Fruit fly (Drosophila melanogaster) whole organism, embryonic: ENCODE measurements around the gene CG46270.

ENCODE experiments used
- Ada2b ChIP-seq: fragments of 200-800 bp; sonication (Bioruptor generic); IDR thresholded peaks from 2 replicates; pipeline ENCODE4 v1.3.6; 2022; ENCODE audit warnings: missing biosample characterization, missing genetic modification characterization
- Bgb ChIP-seq: fragments of 200-800 bp; sonication (Bioruptor generic); IDR thresholded peaks from 2 replicates; pipeline ENCODE4 v1.3.6; 2022; ENCODE audit warnings: missing biosample characterization, missing genetic modification characterization; ENCODE audit not compliant: partially characterized antibody
- CG10274 ChIP-seq: fragments of 200-800 bp; sonication (Bioruptor generic); optimal IDR thresholded peaks from 3 replicates; lab custom pipeline; 2017; ENCODE audit warnings: missing biosample characterization, mild to moderate bottlenecking, missing genetic modification characterization
- CG10543 ChIP-seq: fragments of 200-800 bp; sonication (Bioruptor generic); optimal IDR thresholded peaks from 3 replicates; lab custom pipeline; 2017; ENCODE audit warnings: missing biosample characterization, mild to moderate bottlenecking, missing genetic modification characterization, moderate library complexity
- CG12071 ChIP-seq: fragments of 200-800 bp; sonication (Bioruptor generic); optimal IDR thresholded peaks from 3 replicates; lab custom pipeline; 2018; ENCODE audit warnings: missing biosample characterization, mild to moderate bottlenecking, missing genetic modification characterization
- CG1233 ChIP-seq: fragments of 200-800 bp; sonication (Bioruptor generic); optimal IDR thresholded peaks from 4 replicates; lab custom pipeline; 2018; ENCODE audit warnings: missing biosample characterization, mild to moderate bottlenecking, missing genetic modification characterization
- CG15269 ChIP-seq: fragments of 200-800 bp; sonication (Bioruptor generic); optimal IDR thresholded peaks from 2 replicates; lab custom pipeline; 2018; ENCODE audit warnings: missing biosample characterization, mild to moderate bottlenecking, missing genetic modification characterization, moderate library complexity
- CG15479 ChIP-seq: fragments of 200-800 bp; sonication (Bioruptor generic); optimal IDR thresholded peaks from 3 replicates; lab custom pipeline; 2019; ENCODE audit warnings: missing biosample characterization, mild to moderate bottlenecking, missing genetic modification characterization, moderate library complexity
- CG16813 ChIP-seq: fragments of 200-800 bp; sonication (Bioruptor generic); IDR thresholded peaks from 3 replicates; pipeline ENCODE4 v1.3.6; 2022; ENCODE audit warnings: missing biosample characterization, missing genetic modification characterization; ENCODE audit not compliant: partially characterized antibody
- CG17328 ChIP-seq: fragments of 200-800 bp; sonication (Bioruptor generic); IDR thresholded peaks from 2 replicates; pipeline ENCODE4 v1.3.6; 2022; ENCODE audit warnings: missing biosample characterization, missing genetic modification characterization
- CG17359 ChIP-seq: fragments of 200-800 bp; sonication (Bioruptor generic); optimal IDR thresholded peaks from 3 replicates; lab custom pipeline; 2018; ENCODE audit warnings: missing biosample characterization, mild to moderate bottlenecking, missing genetic modification characterization, moderate library complexity
- CG17361 ChIP-seq: fragments of 200-800 bp; sonication (Bioruptor generic); IDR thresholded peaks from 3 replicates; pipeline ENCODE4 v1.3.6; 2022; ENCODE audit warnings: missing biosample characterization, missing genetic modification characterization
- CG17612 ChIP-seq: fragments of 200-800 bp; sonication (Bioruptor generic); IDR thresholded peaks from 2 replicates; pipeline ENCODE4 v1.3.6; 2022; ENCODE audit warnings: missing biosample characterization, missing genetic modification characterization
- CG31224 ChIP-seq: fragments of 200-800 bp; sonication (Bioruptor generic); IDR thresholded peaks from 2 replicates; pipeline ENCODE4 v1.3.6; 2022; ENCODE audit warnings: missing biosample characterization, missing genetic modification characterization
- CG3838 ChIP-seq: fragments of 200-800 bp; sonication (Bioruptor generic); optimal IDR thresholded peaks from 3 replicates; lab custom pipeline; 2016; ENCODE audit warnings: missing biosample characterization, missing genetic modification characterization
- CG3847 ChIP-seq: fragments of 200-800 bp; sonication (Bioruptor generic); IDR thresholded peaks from 2 replicates; pipeline ENCODE4 v1.3.6; 2022; ENCODE audit warnings: missing biosample characterization, missing genetic modification characterization
- CG4404 ChIP-seq: fragments of 200-800 bp; sonication (Bioruptor generic); IDR thresholded peaks from 2 replicates; pipeline ENCODE4 v1.3.6; 2022; ENCODE audit warnings: missing biosample characterization, missing genetic modification characterization
- CG4707 ChIP-seq: fragments of 200-800 bp; sonication (Bioruptor generic); optimal IDR thresholded peaks from 2 replicates; lab custom pipeline; 2018; ENCODE audit warnings: missing biosample characterization, mild to moderate bottlenecking, missing genetic modification characterization, moderate library complexity
- CG6791 ChIP-seq: fragments of 200-800 bp; sonication (Bioruptor generic); IDR thresholded peaks from 3 replicates; pipeline ENCODE4 v1.3.6; 2022; ENCODE audit warnings: missing biosample characterization, missing genetic modification characterization; ENCODE audit not compliant: partially characterized antibody
- CG8359 ChIP-seq: fragments of 200-800 bp; sonication (Bioruptor generic); optimal IDR thresholded peaks from 2 replicates; lab custom pipeline; 2017; ENCODE audit warnings: missing biosample characterization, mild to moderate bottlenecking, missing genetic modification characterization, borderline replicate concordance
- CTCF ChIP-seq: fragments of 200-800 bp; sonication (Bioruptor generic); optimal IDR thresholded peaks from 2 replicates; lab custom pipeline; 2017; ENCODE audit warnings: missing biosample characterization, mild to moderate bottlenecking, missing genetic modification characterization, moderate library complexity
- Dll ChIP-seq: fragments of 200-800 bp; sonication (Bioruptor generic); IDR thresholded peaks from 4 replicates; pipeline ENCODE4 v1.3.6; 2022; ENCODE audit warnings: missing biosample characterization, missing genetic modification characterization; ENCODE audit not compliant: partially characterized antibody
- HHEX ChIP-seq: fragments of 200-800 bp; sonication (Bioruptor generic); optimal IDR thresholded peaks from 3 replicates; lab custom pipeline; 2017; ENCODE audit warnings: missing biosample characterization, mild to moderate bottlenecking, missing genetic modification characterization, missing genetic modification reagents
- NfI ChIP-seq: fragments of 200-800 bp; sonication (Bioruptor generic); optimal IDR thresholded peaks from 3 replicates; lab custom pipeline; 2018; ENCODE audit warnings: missing biosample characterization, mild to moderate bottlenecking, missing genetic modification characterization, moderate library complexity
- Pdp1 ChIP-seq, 2 experiments: fragments of 200-800 bp; sonication (Bioruptor generic); optimal IDR thresholded peaks; 3 replicates each; lab custom pipeline; 2016; ENCODE audit warnings: missing biosample characterization in 2 of 2, missing genetic modification characterization in 2 of 2, mild to moderate bottlenecking in 1 of 2, moderate library complexity in 1 of 2
- Rfx ChIP-seq: fragments of 200-800 bp; sonication (Bioruptor generic); IDR thresholded peaks from 2 replicates; pipeline ENCODE4 v1.3.6; 2022; ENCODE audit warnings: missing biosample characterization, missing genetic modification characterization
- Sox102F ChIP-seq: fragments of 200-800 bp; sonication (Bioruptor generic); optimal IDR thresholded peaks from 2 replicates; lab custom pipeline; 2018; ENCODE audit warnings: missing biosample characterization, mild to moderate bottlenecking, missing genetic modification characterization, moderate library complexity
- Vsx1 ChIP-seq: fragments of 200-800 bp; sonication (Bioruptor generic); optimal IDR thresholded peaks from 2 replicates; lab custom pipeline; 2017; ENCODE audit warnings: missing biosample characterization, mild to moderate bottlenecking, missing genetic modification characterization, missing genetic modification reagents
- Xrp1 ChIP-seq: fragments of 200-800 bp; sonication (Bioruptor generic); IDR thresholded peaks from 2 replicates; pipeline ENCODE4 v1.3.6; 2022; ENCODE audit warnings: missing biosample characterization, missing genetic modification characterization
- abd-A ChIP-seq: fragments of 200-800 bp; sonication (Bioruptor generic); optimal IDR thresholded peaks from 3 replicates; lab custom pipeline; 2019; ENCODE audit warnings: missing biosample characterization, mild to moderate bottlenecking, missing genetic modification characterization, moderate library complexity
- ap ChIP-seq: fragments of 200-800 bp; sonication (Bioruptor generic); IDR thresholded peaks from 2 replicates; pipeline ENCODE4 v1.3.6; 2022; ENCODE audit warnings: missing biosample characterization, missing genetic modification characterization
- ash1 ChIP-seq: fragments of 200-800 bp; sonication (Bioruptor generic); optimal IDR thresholded peaks from 2 replicates; lab custom pipeline; 2018; ENCODE audit warnings: missing biosample characterization, mild to moderate bottlenecking, missing genetic modification characterization
- ato ChIP-seq: fragments of 200-800 bp; sonication (Bioruptor generic); IDR thresholded peaks from 2 replicates; pipeline ENCODE4 v1.3.6; 2022; ENCODE audit warnings: missing biosample characterization, missing genetic modification characterization; ENCODE audit not compliant: partially characterized antibody
- bab2 ChIP-seq: fragments of 200-800 bp; sonication (Bioruptor generic); optimal IDR thresholded peaks from 2 replicates; lab custom pipeline; 2016; ENCODE audit warnings: missing biosample characterization, missing genetic modification characterization
- bbx ChIP-seq: fragments of 200-800 bp; sonication (Bioruptor generic); IDR thresholded peaks from 2 replicates; pipeline ENCODE4 v1.3.6; 2022; ENCODE audit warnings: missing biosample characterization, missing genetic modification characterization; ENCODE audit not compliant: partially characterized antibody
- bigmax ChIP-seq: fragments of 200-800 bp; sonication (Bioruptor generic); optimal IDR thresholded peaks from 2 replicates; lab custom pipeline; 2018; ENCODE audit warnings: missing biosample characterization, mild to moderate bottlenecking, missing genetic modification characterization
- ewg ChIP-seq: fragments of 200-800 bp; sonication (Bioruptor generic); optimal IDR thresholded peaks from 3 replicates; lab custom pipeline; 2017; ENCODE audit warnings: mild to moderate bottlenecking, missing biosample characterization, missing genetic modification reagents, missing genetic modification characterization
- gcm2 ChIP-seq: fragments of 200-800 bp; sonication (Bioruptor generic); optimal IDR thresholded peaks from 2 replicates; lab custom pipeline; 2016; ENCODE audit warnings: missing biosample characterization, missing genetic modification characterization
- grn ChIP-seq: fragments of 200-800 bp; sonication (Bioruptor generic); optimal IDR thresholded peaks from 3 replicates; lab custom pipeline; 2017; ENCODE audit warnings: missing biosample characterization, missing genetic modification characterization
- klu ChIP-seq: fragments of 200-800 bp; sonication (Bioruptor generic); IDR thresholded peaks from 2 replicates; pipeline ENCODE4 v1.3.6; 2022; ENCODE audit warnings: missing biosample characterization, missing genetic modification characterization
- lab ChIP-seq: fragments of 200-800 bp; sonication (Bioruptor generic); optimal IDR thresholded peaks from 3 replicates; lab custom pipeline; 2017; ENCODE audit warnings: missing biosample characterization, missing genetic modification characterization, mild to moderate bottlenecking, moderate library complexity, missing genetic modification reagents
- lbe ChIP-seq: fragments of 200-800 bp; sonication (Bioruptor generic); optimal IDR thresholded peaks from 2 replicates; lab custom pipeline; 2016; ENCODE audit warnings: missing biosample characterization, mild to moderate bottlenecking, missing genetic modification characterization
- lov ChIP-seq, 2 experiments: fragments of 200-800 bp in 1 of 2; fragments of >200 bp in 1 of 2; sonication (Bioruptor generic) in 1 of 2; IDR thresholded peaks in 1 of 2; optimal IDR thresholded peaks in 1 of 2; 2 replicates in 1 of 2; 3 replicates in 1 of 2; pipeline versions ENCODE4 v1.3.6 to Lab custom; 2017 to 2022; ENCODE audit warnings: missing biosample characterization in 1 of 2, missing genetic modification characterization in 1 of 2
- oc ChIP-seq: fragments of 200-800 bp; sonication (Bioruptor generic); optimal IDR thresholded peaks from 2 replicates; lab custom pipeline; 2018; ENCODE audit warnings: missing biosample characterization, mild to moderate bottlenecking, missing genetic modification characterization, moderate library complexity
- row ChIP-seq: fragments of 200-800 bp; sonication (Bioruptor generic); IDR thresholded peaks from 3 replicates; pipeline ENCODE4 v1.3.6; 2022; ENCODE audit warnings: missing biosample characterization, missing genetic modification characterization
- schlank ChIP-seq: fragments of 200-800 bp; sonication (Bioruptor generic); optimal IDR thresholded peaks from 2 replicates; lab custom pipeline; 2018; ENCODE audit warnings: missing biosample characterization, mild to moderate bottlenecking, missing genetic modification characterization
- tgo ChIP-seq: fragments of 200-800 bp; sonication (Bioruptor generic); IDR thresholded peaks from 3 replicates; pipeline ENCODE4 v1.3.6; 2022; ENCODE audit warnings: missing biosample characterization, missing genetic modification characterization
- tna ChIP-seq: fragments of 200-800 bp; sonication (Bioruptor generic); IDR thresholded peaks from 2 replicates; pipeline ENCODE4 v1.3.6; 2022; ENCODE audit warnings: missing biosample characterization, missing genetic modification characterization; ENCODE audit not compliant: partially characterized antibody
- zfh2 ChIP-seq: fragments of 200-800 bp; sonication (Bioruptor generic); optimal IDR thresholded peaks from 2 replicates; lab custom pipeline; 2016; ENCODE audit warnings: missing biosample characterization, missing genetic modification characterization

Gene CG46270

DNA sequence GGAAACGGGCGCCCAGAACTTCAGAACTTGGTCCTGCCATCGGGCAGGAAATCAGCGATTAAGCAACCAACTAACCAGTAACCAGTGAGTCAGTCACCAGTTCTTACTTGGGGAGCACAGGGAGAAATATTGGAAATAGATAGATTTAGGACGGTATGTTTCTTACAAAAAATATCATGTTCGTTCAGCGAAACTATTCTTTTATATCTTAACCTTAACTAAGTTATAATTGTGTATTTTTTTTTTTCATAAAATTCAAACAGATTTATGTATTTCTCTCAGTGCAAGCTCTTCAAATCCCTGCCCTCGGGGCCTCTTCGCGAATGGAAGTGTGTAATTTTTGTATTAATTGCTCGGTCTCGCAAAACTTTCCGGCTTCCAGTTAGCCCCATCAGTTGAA, 47.7 kb upstream of the CG46270 start (continued):
- TF ChIP-seq Pdp1 (GFP tag; optimal IDR thresholded peaks at IDR 0.05; lab: Kevin White, UChicago) = no peak
- TF ChIP-seq CG3847 (GFP tag; lab: Robert Waterston, UW) = no peak
- TF ChIP-seq Bgb (GFP tag; lab: Robert Waterston, UW) = no peak
- no peak for TF ChIP-seq lov (optimal IDR thresholded peaks at IDR 0.05; lab: Kevin White, UChicago)
- no peak for TF ChIP-seq lov (GFP tag; IDR thresholded peaks at IDR 0.05; lab: Robert Waterston, UW)
- TF ChIP-seq ato (GFP tag; lab: Robert Waterston, UW) = no peak
- no peak for TF ChIP-seq Vsx1 (GFP tag; lab: Kevin White, UChicago)
- TF ChIP-seq CG4404 = 0 out of 2 replicates have a peak, but pooled peaks have one; percentile 26
- peak; percentile 57; the same call in 2 of the 3 replicates for TF ChIP-seq row (GFP tag; lab: Robert Waterston, UW)
- no peak for TF ChIP-seq grn
- peak; percentile 4 for TF ChIP-seq CG17359
- no peak for TF ChIP-seq CG17361
- TF ChIP-seq oc = no peak
- 0 out of 2 replicates have a peak, but pooled peaks have one; percentile 14 for TF ChIP-seq Rfx (GFP tag; lab: Robert Waterston, UW)
- no peak for TF ChIP-seq CG1233
- no peak for TF ChIP-seq ash1 (GFP tag; lab: Kevin White, UChicago)
- TF ChIP-seq Xrp1 (GFP tag; lab: Robert Waterston, UW) = peak; percentile 47
- no peak for TF ChIP-seq CG16813 (GFP tag; lab: Robert Waterston, UW)
- TF ChIP-seq CTCF (GFP tag; lab: Kevin White, UChicago) = no peak
- TF ChIP-seq CG17328 = no peak
- no peak for TF ChIP-seq CG3838 (GFP tag; lab: Kevin White, UChicago)
- no peak for TF ChIP-seq CG8359
- no peak for TF ChIP-seq gcm2
- peak; percentile 15 for TF ChIP-seq CG15269 (tag; lab: Kevin White, UChicago)
- TF ChIP-seq CG17612 = no peak
- TF ChIP-seq CG6791 = no peak
- TF ChIP-seq CG15479 (GFP tag; lab: Kevin White, UChicago) = no peak
- no peak for TF ChIP-seq bigmax
- no peak for TF ChIP-seq ap (GFP tag; lab: Robert Waterston, UW)
- peak; percentile 27; the same call in 1 of the 2 replicates for TF ChIP-seq CG31224 (GFP tag; lab: Robert Waterston, UW)
- no peak for TF ChIP-seq klu (GFP tag; lab: Robert Waterston, UW)
- TF ChIP-seq CG10543 (GFP tag; lab: Kevin White, UChicago) = no peak
- peak; percentile 9 for TF ChIP-seq Sox102F (GFP tag; lab: Kevin White, UChicago)
- TF ChIP-seq CG12071 (GFP tag; lab: Kevin White, UChicago) = no peak
- no peak for TF ChIP-seq abd-A (tag; lab: Kevin White, UChicago)
- TF ChIP-seq zfh2 (GFP tag; lab: Kevin White, UChicago) = no peak
- no peak for TF ChIP-seq schlank (tag; lab: Kevin White, UChicago)
- no peak for TF ChIP-seq NfI (GFP tag; lab: Kevin White, UChicago)
- 0 out of 2 replicates have a peak, but pooled peaks have one; percentile 9 for TF ChIP-seq Ada2b (GFP tag; lab: Robert Waterston, UW)
- TF ChIP-seq Dll (GFP tag; lab: Robert Waterston, UW) = no peak
- TF ChIP-seq CG10274 (GFP tag; lab: Kevin White, UChicago) = no peak
- TF ChIP-seq ewg = no peak
- peak; percentile 33 for TF ChIP-seq lbe (GFP tag; lab: Kevin White, UChicago)
- TF ChIP-seq tgo (GFP tag; lab: Robert Waterston, UW) = 0 out of 3 replicates have a peak, but pooled peaks have one; percentile 21
- no peak for TF ChIP-seq CG4707 (GFP tag; lab: Kevin White, UChicago)
- no peak for TF ChIP-seq HHEX (GFP tag; lab: Kevin White, UChicago)
- no peak for TF ChIP-seq bab2
- no peak for TF ChIP-seq tna (GFP tag; lab: Robert Waterston, UW)
- no peak for TF ChIP-seq bbx
- TF ChIP-seq lab (GFP tag; lab: Kevin White, UChicago) = no peak
